Worm (Caenorhabditis elegans) whole organism, late embryonic: Measurements from ENCODE around the gene T09F3.5.
A peak's percentile ranks its signal among the peaks of the same experiment; 100 is the strongest.

Experiments used
- F13H6.1 ChIP-seq: sonication (generic microtip); optimal IDR thresholded peaks from 2 replicates; lab custom pipeline; 2016; ENCODE audit warnings: missing genetic modification characterization, missing compliant biosample characterization
- K09A11.1 ChIP-seq: sonication (generic microtip); optimal IDR thresholded peaks from 2 replicates; lab custom pipeline; 2017; ENCODE audit warnings: antibody characterized with exemption, mild to moderate bottlenecking, missing genetic modification characterization, missing compliant biosample characterization; ENCODE audit not compliant: insufficient read depth
- T23F11.4 ChIP-seq: fragments of 200-800 bp; sonication (Bioruptor generic); optimal IDR thresholded peaks from 2 replicates; lab custom pipeline; 2018; ENCODE audit warnings: mild to moderate bottlenecking, missing genetic modification characterization, missing compliant biosample characterization
- Y22D7AL.16 ChIP-seq: sonication (generic microtip); optimal IDR thresholded peaks from 2 replicates; lab custom pipeline; 2016; ENCODE audit warnings: missing genetic modification characterization, missing compliant biosample characterization
- ahr-1 ChIP-seq: sonication (generic microtip); optimal IDR thresholded peaks from 2 replicates; lab custom pipeline; 2016; ENCODE audit warnings: missing genetic modification characterization, missing compliant biosample characterization
- ceh-24 ChIP-seq: sonication (generic microtip); optimal IDR thresholded peaks from 2 replicates; lab custom pipeline; 2016; ENCODE audit warnings: mild to moderate bottlenecking, missing genetic modification characterization, missing compliant biosample characterization
- ceh-30 ChIP-seq: fragments of 150-350 bp; optimal IDR thresholded peaks from 2 replicates; lab custom pipeline; 2014; ENCODE audit warnings: missing biosample characterization, missing genetic modification characterization
- ceh-31 ChIP-seq: sonication (generic microtip); optimal IDR thresholded peaks from 2 replicates; lab custom pipeline; 2016; ENCODE audit warnings: missing genetic modification characterization, missing compliant biosample characterization
- ceh-45 ChIP-seq: fragments of 200-800 bp; sonication (Bioruptor generic); IDR thresholded peaks from 2 replicates; pipeline ENCODE4 v1.3.6; 2022; ENCODE audit warnings: missing genetic modification reagents, missing genetic modification characterization, missing compliant biosample characterization
- ceh-48 ChIP-seq: sonication (generic microtip); optimal IDR thresholded peaks from 2 replicates; lab custom pipeline; 2016; ENCODE audit warnings: missing genetic modification characterization, inconsistent platforms, missing compliant biosample characterization
- ceh-6 ChIP-seq: fragments of 200-800 bp; sonication (Bioruptor generic); optimal IDR thresholded peaks from 2 replicates; lab custom pipeline; 2018; ENCODE audit warnings: mild to moderate bottlenecking, missing genetic modification characterization, missing compliant biosample characterization
- che-1 ChIP-seq: sonication (generic microtip); optimal IDR thresholded peaks from 2 replicates; lab custom pipeline; 2016; ENCODE audit warnings: mild to moderate bottlenecking, missing genetic modification characterization, missing compliant biosample characterization
- dve-1 ChIP-seq: sonication (generic microtip); optimal IDR thresholded peaks from 2 replicates; lab custom pipeline; 2017; ENCODE audit warnings: antibody characterized with exemption, mild to moderate bottlenecking, missing genetic modification characterization, missing compliant biosample characterization
- elt-2 ChIP-seq: sonication (generic microtip); optimal IDR thresholded peaks from 2 replicates; lab custom pipeline; 2016; ENCODE audit warnings: missing genetic modification reagents, missing genetic modification characterization, missing compliant biosample characterization
- elt-4 ChIP-seq: sonication (generic microtip); optimal IDR thresholded peaks from 2 replicates; lab custom pipeline; 2016; ENCODE audit warnings: missing genetic modification characterization, missing compliant biosample characterization
- eyg-1 ChIP-seq: sonication (generic microtip); optimal IDR thresholded peaks from 2 replicates; lab custom pipeline; 2016; ENCODE audit warnings: missing genotype, missing genetic modification characterization, missing compliant biosample characterization
- fkh-10 ChIP-seq: fragments of 150-350 bp; optimal IDR thresholded peaks from 2 replicates; lab custom pipeline; 2014; ENCODE audit warnings: missing biosample characterization, missing genetic modification reagents, missing genetic modification characterization
- fkh-6 ChIP-seq: sonication (generic microtip); optimal IDR thresholded peaks from 2 replicates; lab custom pipeline; 2016; ENCODE audit warnings: missing genetic modification characterization, missing compliant biosample characterization
- gmeb-2 ChIP-seq: sonication (generic microtip); optimal IDR thresholded peaks from 2 replicates; lab custom pipeline; 2016; ENCODE audit warnings: missing genetic modification characterization, inconsistent platforms, missing compliant biosample characterization
- hlh-15 ChIP-seq: sonication (generic microtip); optimal IDR thresholded peaks from 2 replicates; lab custom pipeline; 2016; ENCODE audit warnings: missing genetic modification characterization, missing compliant biosample characterization
- lim-6 ChIP-seq: sonication (generic microtip); optimal IDR thresholded peaks from 2 replicates; lab custom pipeline; 2016; ENCODE audit warnings: missing genetic modification characterization, missing compliant biosample characterization
- mec-3 ChIP-seq: sonication (generic microtip); optimal IDR thresholded peaks from 2 replicates; lab custom pipeline; 2016; ENCODE audit warnings: borderline replicate concordance, missing genetic modification characterization, missing compliant biosample characterization
- nfya-1 ChIP-seq: sonication (generic microtip); optimal IDR thresholded peaks from 2 replicates; lab custom pipeline; 2017; ENCODE audit warnings: missing genetic modification characterization, mild to moderate bottlenecking, missing compliant biosample characterization, antibody characterized with exemption, moderate library complexity
- nhr-11 ChIP-seq: fragments of 150-350 bp; optimal IDR thresholded peaks from 2 replicates; lab custom pipeline; 2014; ENCODE audit warnings: missing biosample characterization, missing genetic modification characterization
- nhr-232 ChIP-seq: sonication (generic microtip); optimal IDR thresholded peaks from 2 replicates; lab custom pipeline; 2016; ENCODE audit warnings: missing genetic modification characterization, missing compliant biosample characterization
- pag-3 ChIP-seq: sonication (generic microtip); optimal IDR thresholded peaks from 2 replicates; lab custom pipeline; 2016; ENCODE audit warnings: missing compliant biosample characterization, missing genetic modification characterization, borderline replicate concordance
- pha-4 ChIP-seq: fragments of 150-350 bp; optimal IDR thresholded peaks from 2 replicates; lab custom pipeline; 2018; ENCODE audit warnings: missing biosample characterization, missing genetic modification reagents, missing genetic modification characterization
- rnt-1 ChIP-seq: sonication (generic microtip); optimal IDR thresholded peaks from 2 replicates; lab custom pipeline; 2016; ENCODE audit warnings: missing genetic modification characterization, missing compliant biosample characterization
- sox-2 ChIP-seq: fragments of 200-800 bp; sonication (Bioruptor generic); IDR thresholded peaks from 2 replicates; pipeline ENCODE4 v1.3.6; 2022; ENCODE audit warnings: missing genetic modification reagents, missing genetic modification characterization, missing compliant biosample characterization
- sox-4 ChIP-seq: sonication (generic microtip); optimal IDR thresholded peaks from 2 replicates; lab custom pipeline; 2017; ENCODE audit warnings: mild to moderate bottlenecking, missing genetic modification characterization, inconsistent platforms, missing compliant biosample characterization
- tbx-2 ChIP-seq: sonication (generic microtip); optimal IDR thresholded peaks from 2 replicates; lab custom pipeline; 2016; ENCODE audit warnings: missing genetic modification characterization, missing compliant biosample characterization
- ttx-3 ChIP-seq: sonication (generic microtip); optimal IDR thresholded peaks from 2 replicates; lab custom pipeline; 2016; ENCODE audit warnings: missing genetic modification reagents, missing genetic modification characterization, missing compliant biosample characterization
- unc-3 ChIP-seq, 2 experiments: fragments of 200-800 bp in 1 of 2; sonication (Bioruptor generic) in 1 of 2; sonication (generic microtip) in 1 of 2; conservative IDR thresholded peaks in 1 of 2; optimal IDR thresholded peaks in 1 of 2; 2 replicates each; pipeline versions ENCODE4 v1.3.6 to Lab custom; 2016 to 2022; ENCODE audit warnings: missing compliant biosample characterization in 2 of 2, missing genetic modification characterization in 2 of 2, missing genetic modification reagents in 1 of 2
- unc-42 ChIP-seq: sonication (generic microtip); optimal IDR thresholded peaks from 2 replicates; lab custom pipeline; 2016; ENCODE audit warnings: missing genotype, missing genetic modification characterization, missing compliant biosample characterization
- unc-55 ChIP-seq: sonication (generic microtip); optimal IDR thresholded peaks from 2 replicates; lab custom pipeline; 2017; ENCODE audit warnings: missing biosample characterization, missing genetic modification reagents, missing genetic modification characterization
- unc-86 ChIP-seq: sonication (generic microtip); optimal IDR thresholded peaks from 2 replicates; lab custom pipeline; 2016; ENCODE audit warnings: missing genetic modification characterization, missing compliant biosample characterization
- ztf-16 ChIP-seq: sonication (generic microtip); optimal IDR thresholded peaks from 2 replicates; lab custom pipeline; 2017; ENCODE audit warnings: missing genetic modification characterization, missing compliant biosample characterization

T09F3.5 gene

ce11 chrII:10396578-10396977, at the start of gene T09F3.5:
T09F3.5 (plus strand) TSS chrII:10396878.
- TF ChIP-seq elt-2 (tag; lab: Kevin White, UChicago) (no peak), rnt-1 (tag; lab: Kevin White, UChicago) (no peak), pag-3 (tag; lab: Kevin White, UChicago) (no peak), gmeb-2 (no peak), ttx-3 (tag; lab: Kevin White, UChicago) (no peak), ceh-45 (GFP tag; lab: Robert Waterston, UW) (no peak), nfya-1 (no peak), unc-86 (tag; lab: Kevin White, UChicago) (no peak), ceh-30 (tag; lab: Kevin White, UChicago) (no peak), elt-4 (tag; lab: Kevin White, UChicago) (no peak), sox-4 (tag; lab: Kevin White, UChicago) (no peak), unc-55 (no peak), ceh-48 (tag; lab: Kevin White, UChicago) (no peak), Y22D7AL.16 (tag; lab: Kevin White, UChicago) (no peak), fkh-6 (tag; lab: Kevin White, UChicago) (no peak), eyg-1 (no peak), T23F11.4 (GFP tag; lab: Kevin White, UChicago) (no peak)

ce11 chrII:10349915-10350314, 46.8 kb upstream of the T09F3.5 start, which contains the start of gene stip-1:
stip-1 (minus strand) TSS chrII:10350012.
- no peak for TF ChIP-seq eyg-1

DNA sequence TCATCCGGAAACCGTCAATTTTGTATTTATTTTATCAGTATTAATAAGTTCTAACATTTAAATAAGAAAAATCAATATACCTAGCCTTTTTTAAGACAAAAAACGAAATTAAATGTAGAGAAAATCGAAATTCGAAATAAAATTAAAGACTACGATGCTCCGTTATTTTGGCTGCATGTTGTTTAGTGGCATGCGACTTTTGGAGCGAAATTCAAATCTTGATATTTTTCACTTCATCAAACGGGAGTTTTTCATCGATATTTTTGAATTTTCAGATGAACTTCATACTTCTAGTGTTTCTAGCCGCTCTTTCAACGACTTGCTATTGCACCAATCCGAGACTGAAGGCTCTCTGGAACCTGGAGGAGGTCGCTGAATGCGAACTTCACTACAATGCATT, 46.2 kb upstream of the T09F3.5 start, which contains the start of gene C07E3.9:
Gene C07E3.9, plus strand, starts transcription at position 270 of the 400 bp plus-strand sequence.
- TF ChIP-seq unc-42 (tag; lab: Kevin White, UChicago) (peak; percentile 66), fkh-10 (GFP tag; lab: Kevin White, UChicago) (no peak), gmeb-2 (no peak)
- TF ChIP-seq, all 69 proteins: peak for 1

DNA sequence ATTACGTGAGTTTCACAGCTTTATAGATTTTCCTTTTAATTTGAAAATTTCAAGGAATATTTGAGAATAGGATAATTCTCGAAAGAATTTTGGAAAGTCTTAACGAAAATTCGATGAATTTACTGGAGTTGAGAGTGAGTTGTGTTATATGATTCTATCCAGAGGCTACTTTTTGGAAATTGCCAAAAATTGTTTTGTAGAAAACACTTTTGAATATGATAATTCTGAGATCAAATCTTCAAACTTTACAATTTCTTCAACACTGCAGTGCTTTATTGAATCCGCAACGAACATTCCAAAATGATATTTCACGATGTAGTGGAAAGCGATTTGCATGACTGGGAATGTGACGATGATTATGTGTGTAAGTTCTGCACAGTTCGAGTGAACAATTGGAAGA, 44.7 kb upstream of the T09F3.5 start, which contains the start of gene C07E3.8:
Gene C07E3.8, plus strand, starts transcription at position 301 of the 400 bp plus-strand sequence.
- no peak for TF ChIP-seq ceh-31 (tag; lab: Kevin White, UChicago)
- no peak for TF ChIP-seq ceh-48 (tag; lab: Kevin White, UChicago)
- no peak for TF ChIP-seq unc-3 (GFP tag; conservative IDR thresholded peaks at IDR 0.05; lab: Robert Waterston, UW)
- TF ChIP-seq unc-3 (tag; optimal IDR thresholded peaks at IDR 0.05; lab: Kevin White, UChicago), result no peak
- no peak for TF ChIP-seq nhr-232 (tag; lab: Kevin White, UChicago)
- TF ChIP-seq K09A11.1 (tag; lab: Kevin White, UChicago), result no peak
- no peak for TF ChIP-seq tbx-2 (tag; lab: Kevin White, UChicago)
- TF ChIP-seq Y22D7AL.16 (tag; lab: Kevin White, UChicago), result no peak
- no peak for TF ChIP-seq fkh-10 (GFP tag; lab: Kevin White, UChicago)

DNA sequence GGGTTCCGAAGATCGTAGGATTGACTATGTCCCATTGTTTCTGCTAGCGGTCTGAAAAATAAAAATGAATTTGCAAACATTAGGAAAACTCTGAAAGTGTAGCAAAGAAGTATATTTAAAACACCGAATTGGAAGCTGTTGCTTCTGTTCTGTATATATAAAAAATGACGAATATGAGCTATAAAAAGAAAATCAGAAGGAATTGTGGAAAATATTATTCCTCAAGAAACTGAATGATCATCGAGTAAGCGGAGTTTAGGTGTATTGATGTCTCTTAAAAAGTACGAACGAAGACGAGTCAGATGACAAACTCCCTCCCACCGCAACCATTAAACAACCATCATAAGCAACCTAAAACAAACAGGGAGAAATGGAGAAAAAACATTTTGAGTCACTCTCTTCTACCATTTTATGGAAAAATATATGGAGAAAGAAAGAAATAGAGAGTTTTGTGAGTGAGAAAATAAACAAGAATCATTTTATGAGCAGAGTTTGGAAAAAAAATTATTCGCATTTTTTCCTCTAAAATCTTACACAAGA, 39.1 kb upstream of the T09F3.5 start, which contains the start of gene C07E3.3:
Gene C07E3.3, minus strand, starts transcription at position 51 of the 540 bp plus-strand sequence.
- TF ChIP-seq ztf-16 (no peak), pha-4 (tag; lab: Kevin White, UChicago) (no peak), ahr-1 (no peak), ttx-3 (tag; lab: Kevin White, UChicago) (no peak), ceh-24 (tag; lab: Kevin White, UChicago) (no peak), ceh-6 (GFP tag; lab: Kevin White, UChicago) (no peak), ceh-45 (GFP tag; lab: Robert Waterston, UW) (no peak), nhr-11 (tag; lab: Kevin White, UChicago) (no peak), fkh-6 (tag; lab: Kevin White, UChicago) (no peak), nhr-232 (tag; lab: Kevin White, UChicago) (no peak), dve-1 (tag; lab: Kevin White, UChicago) (no peak), mec-3 (tag; lab: Kevin White, UChicago) (no peak), hlh-15 (no peak), lim-6 (tag; lab: Kevin White, UChicago) (no peak), Y22D7AL.16 (tag; lab: Kevin White, UChicago) (no peak), che-1 (tag; lab: Kevin White, UChicago) (no peak), sox-2 (GFP tag; lab: Robert Waterston, UW) (no peak), F13H6.1 (tag; lab: Kevin White, UChicago) (no peak)
